Fruit fly (Drosophila melanogaster): Measurements from ENCODE around the gene CG6885.
A peak's percentile ranks its signal among the peaks of the same experiment; 100 is the strongest.

CG6885 gene

DNA sequence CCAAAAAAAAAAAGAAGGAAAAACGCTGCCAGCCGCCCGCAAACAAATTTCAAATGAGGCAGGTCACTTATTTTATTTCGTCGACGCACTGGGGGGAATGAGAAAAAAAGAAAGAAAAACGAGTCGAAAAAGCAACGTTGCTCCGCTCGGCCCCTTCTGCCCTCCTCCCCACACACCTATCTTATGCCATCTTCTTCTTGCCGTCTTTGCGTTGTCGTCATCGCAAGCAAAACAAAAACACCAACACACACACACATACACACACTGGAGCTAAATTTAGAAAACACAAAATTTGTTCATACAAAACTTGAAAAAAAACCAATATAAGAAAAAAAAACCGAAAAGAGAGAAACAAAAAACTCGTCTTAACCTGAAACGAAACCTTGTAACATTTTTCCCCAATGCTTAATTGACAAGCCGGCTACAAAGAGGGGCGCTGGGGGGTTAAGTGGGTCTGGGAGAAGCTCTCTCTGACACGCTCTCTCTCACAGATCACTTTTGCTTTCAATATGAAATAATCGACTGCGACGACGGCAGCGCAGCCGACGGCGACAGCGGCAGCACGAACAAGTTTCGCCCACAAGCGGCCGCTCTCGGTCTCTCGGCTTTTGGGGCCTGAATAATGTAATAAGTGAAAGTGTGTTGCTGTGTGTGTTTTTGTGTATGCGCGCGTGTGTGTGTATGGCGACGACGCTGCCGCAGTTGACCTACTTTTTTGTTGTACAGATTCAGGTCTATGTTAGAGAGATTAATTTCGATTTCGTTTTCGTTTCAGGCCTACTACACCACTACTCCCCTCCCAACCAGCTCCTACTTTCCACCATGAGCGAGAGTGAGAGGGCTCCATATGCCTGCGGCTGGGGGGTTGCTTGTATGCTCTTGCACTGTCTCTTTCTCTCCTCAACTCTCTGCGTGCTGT lies 27.1 kb downstream of the CG6885 start (continued):
- peak; percentile 8 for TF ChIP-seq CG13624 (GFP tag; optimal IDR thresholded peaks at IDR 0.05)
- TF ChIP-seq Dp (GFP tag; optimal IDR thresholded peaks at IDR 0.05), result no peak
- peak; percentile 73 for TF ChIP-seq oc (tag; optimal IDR thresholded peaks at IDR 0.05)
- no peak for TF ChIP-seq fd96Cb (tag; optimal IDR thresholded peaks at IDR 0.05)
- no peak for TF ChIP-seq Sry-δ (GFP tag; optimal IDR thresholded peaks at IDR 0.05)
- peak; percentile 4; the same call in 1 of the 3 replicates for TF ChIP-seq otp (GFP tag; IDR thresholded peaks at IDR 0.05)
- no peak for TF ChIP-seq Ada2b (GFP tag; IDR thresholded peaks at IDR 0.05)
- TF ChIP-seq tap (tag; optimal IDR thresholded peaks at IDR 0.05), result peak; percentile 3
- TF ChIP-seq MTF-1 (GFP tag; optimal IDR thresholded peaks at IDR 0.05; ENCODE audit: borderline replicate concordance), result no peak
- TF ChIP-seq Usf (GFP tag; optimal IDR thresholded peaks at IDR 0.05), result no peak
- peak; percentile 11; the same call in 1 of the 3 replicates for TF ChIP-seq gce (GFP tag; IDR thresholded peaks at IDR 0.05)
- no peak for TF ChIP-seq Lim3 (GFP tag; IDR thresholded peaks at IDR 0.05)
- peak; percentile 66 for TF ChIP-seq CG9727 (GFP tag; optimal IDR thresholded peaks at IDR 0.05)
- peak; percentile 82 for TF ChIP-seq grn (GFP tag; optimal IDR thresholded peaks at IDR 0.05)
- no peak for TF ChIP-seq CG8290 (GFP tag; optimal IDR thresholded peaks at IDR 0.05)
- peak; percentile 13 to 49 for TF ChIP-seq CG8290 (tag; optimal IDR thresholded peaks at IDR 0.05)
- TF ChIP-seq Ets65A (GFP tag), result no peak
- no peak for TF ChIP-seq NK7.1 (GFP tag; optimal IDR thresholded peaks at IDR 0.05)
- TF ChIP-seq TFAM (GFP tag; optimal IDR thresholded peaks at IDR 0.05), result no peak
- peak; percentile 95; the same call in 3 of the 4 replicates for TF ChIP-seq chinmo (GFP tag; IDR thresholded peaks at IDR 0.05; ENCODE audit: partially characterized antibody)
- peak; percentile 22; the same call in 1 of the 2 replicates for TF ChIP-seq Awh (GFP tag; IDR thresholded peaks at IDR 0.05)
- TF ChIP-seq Drgx (GFP tag; IDR thresholded peaks at IDR 0.05), result peak; percentile 80
- no peak for TF ChIP-seq Ets97D (GFP tag; optimal IDR thresholded peaks at IDR 0.05)
- TF ChIP-seq CG7372 (GFP tag; IDR thresholded peaks at IDR 0.05), result no peak
- TF ChIP-seq Trl (optimal IDR thresholded peaks at IDR 0.05), result peak; percentile 77 to 92
- peak; percentile 62 for TF ChIP-seq Trl (GFP tag; optimal IDR thresholded peaks at IDR 0.05)

DNA sequence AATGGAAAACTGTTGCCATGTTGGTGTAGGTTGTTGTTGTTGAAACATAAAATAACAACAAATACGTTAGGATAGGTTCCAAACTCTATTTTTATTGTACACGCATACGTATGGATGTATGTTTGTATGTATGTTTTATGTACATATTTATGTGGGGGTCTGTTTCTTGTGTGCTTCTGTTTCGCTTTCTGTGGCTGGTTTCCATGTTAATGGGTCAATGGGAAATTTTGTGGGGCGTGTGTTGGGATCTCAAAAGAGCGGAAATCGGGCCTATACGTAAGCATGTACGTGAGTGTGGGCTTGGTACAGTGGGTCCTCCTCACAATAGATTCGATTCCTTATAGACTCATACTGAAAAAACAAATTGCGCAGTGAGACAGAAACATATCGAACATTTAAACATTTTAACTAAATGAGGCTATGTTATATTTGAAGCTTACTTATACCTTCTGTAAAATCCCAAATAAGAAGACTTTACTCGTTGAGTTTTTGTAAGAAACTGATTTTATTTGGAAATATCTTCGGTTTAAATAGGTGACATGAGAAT lies 27.8 kb downstream of the CG6885 start:
- 0 out of 2 replicates have a peak, but pooled peaks have one; percentile 5 for TF ChIP-seq HLH3B (GFP tag; IDR thresholded peaks at IDR 0.05)
- 0 out of 2 replicates have a peak, but pooled peaks have one; percentile 4 for TF ChIP-seq CG1024 (GFP tag; IDR thresholded peaks at IDR 0.05)
- no peak for TF ChIP-seq CG8290 (GFP tag; optimal IDR thresholded peaks at IDR 0.05)
- peak in 1 of 2 experiments; percentile 51 for TF ChIP-seq CG8290 (tag; optimal IDR thresholded peaks at IDR 0.05)
- peak; percentile 4 for TF ChIP-seq CG15514 (GFP tag; optimal IDR thresholded peaks at IDR 0.05)
- peak; percentile 15; the same call in 1 of the 3 replicates for TF ChIP-seq ase (GFP tag; IDR thresholded peaks at IDR 0.05)
- TF ChIP-seq grau (tag; optimal IDR thresholded peaks at IDR 0.05), result peak; percentile 68
- no peak for TF ChIP-seq CG10462 (GFP tag; optimal IDR thresholded peaks at IDR 0.05)
- TF ChIP-seq lab (GFP tag; optimal IDR thresholded peaks at IDR 0.05), result no peak
- TF ChIP-seq sug (tag; optimal IDR thresholded peaks at IDR 0.05), result peak; percentile 18
- TF ChIP-seq CG34224 (GFP tag; IDR thresholded peaks at IDR 0.05; ENCODE audit: partially characterized antibody), result no peak
- peak; percentile 45 for TF ChIP-seq ATbp (GFP tag; optimal IDR thresholded peaks at IDR 0.05)
- TF ChIP-seq CG11723 (GFP tag; optimal IDR thresholded peaks at IDR 0.05), result peak; percentile 7
- TF ChIP-seq Ptx1 (GFP tag; IDR thresholded peaks at IDR 0.05), result 0 out of 2 replicates have a peak, but pooled peaks have one; percentile 4
- TF ChIP-seq crp (GFP tag; optimal IDR thresholded peaks at IDR 0.05), result no peak
- peak; percentile 40; the same call in 1 of the 3 replicates for TF ChIP-seq sr (GFP tag; IDR thresholded peaks at IDR 0.05)
- peak; percentile 10; the same call in 1 of the 2 replicates for TF ChIP-seq H2.0 (GFP tag; IDR thresholded peaks at IDR 0.05)
- TF ChIP-seq row (GFP tag; IDR thresholded peaks at IDR 0.05), result 0 out of 3 replicates have a peak, but pooled peaks have one; percentile 15
- no peak for TF ChIP-seq Chrac-16 (GFP tag; optimal IDR thresholded peaks at IDR 0.05)
- no peak for TF ChIP-seq sisA (GFP tag; IDR thresholded peaks at IDR 0.05)
- TF ChIP-seq grn (GFP tag; optimal IDR thresholded peaks at IDR 0.05), result peak; percentile 21
- TF ChIP-seq Xbp1 (GFP tag; optimal IDR thresholded peaks at IDR 0.05), result no peak
- no peak for TF ChIP-seq CG15073 (GFP tag; optimal IDR thresholded peaks at IDR 0.05)
- no peak for TF ChIP-seq MBD-R2 (GFP tag; IDR thresholded peaks at IDR 0.05)
- TF ChIP-seq CG10654 (GFP tag; optimal IDR thresholded peaks at IDR 0.05), result no peak
- TF ChIP-seq exex (tag; optimal IDR thresholded peaks at IDR 0.05), result peak; percentile 34

All from whole organism, embryonic.